Fruit fly (Drosophila melanogaster): ENCODE results near the gene Oseg5.

Oseg5 gene

DNA sequence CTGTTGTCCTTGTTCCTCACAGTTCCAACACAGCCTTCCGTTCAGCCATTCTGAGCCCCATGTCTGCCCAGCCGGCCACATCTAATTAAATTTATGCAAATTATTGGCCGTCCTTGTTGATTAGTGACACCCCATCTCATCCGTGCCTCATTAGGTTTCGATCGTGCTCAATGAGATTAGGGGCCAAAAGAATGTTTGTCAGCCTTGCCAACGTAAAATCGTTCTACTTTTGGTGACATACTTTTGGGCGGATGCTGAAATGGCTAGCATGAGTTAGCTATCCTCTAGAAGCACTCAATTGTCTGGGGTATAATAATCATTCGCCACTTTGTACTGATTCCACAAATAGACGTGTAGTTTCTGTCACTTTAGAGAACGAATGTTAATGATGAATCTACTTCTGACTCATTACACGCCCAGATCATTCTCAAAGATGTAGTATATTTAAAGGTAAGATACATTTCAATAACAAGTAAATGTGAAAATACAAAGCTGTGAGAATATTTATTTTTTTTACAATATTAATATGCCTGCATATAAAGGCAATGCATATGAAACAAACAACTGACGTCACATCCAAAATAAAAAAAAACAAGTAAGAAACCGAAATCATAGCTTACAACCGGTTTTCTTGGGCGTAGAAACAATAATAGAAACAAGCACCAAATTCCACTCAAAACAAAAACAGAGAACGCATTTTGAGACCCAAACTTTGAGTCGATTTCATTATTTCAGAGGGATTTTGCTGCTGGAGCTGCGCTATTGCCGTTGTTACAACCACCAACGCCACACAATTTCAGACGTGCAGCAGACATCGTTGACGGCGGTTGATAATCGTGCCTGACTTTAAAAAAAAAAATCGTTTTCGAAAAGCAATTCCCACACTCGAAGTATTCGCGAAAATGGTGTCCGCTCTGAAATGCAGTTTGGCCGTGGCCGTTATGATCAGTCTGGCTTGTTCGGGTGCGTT, 23.0 kb upstream of the Oseg5 start, which contains the start of gene bero (continued):
- TF ChIP-seq sd (tag; optimal IDR thresholded peaks at IDR 0.05), result peak; percentile 72
- peak; percentile 58; the same call in 1 of the 2 replicates for TF ChIP-seq rib (GFP tag; IDR thresholded peaks at IDR 0.05)
- TF ChIP-seq CG7963 (GFP tag; IDR thresholded peaks at IDR 0.05; ENCODE audit: partially characterized antibody), result 0 out of 3 replicates have a peak, but pooled peaks have one; percentile 46
- TF ChIP-seq CG34376 (GFP tag; optimal IDR thresholded peaks at IDR 0.05), result peak; percentile 21
- TF ChIP-seq stc (GFP tag; IDR thresholded peaks at IDR 0.05), result peak; percentile 34; the same call in 1 of the 2 replicates
- peak in 1 of 3 experiments; percentile 20 for TF ChIP-seq Stat92E (GFP tag; optimal IDR thresholded peaks at IDR 0.05)
- peak; percentile 19 for TF ChIP-seq D19A (tag; optimal IDR thresholded peaks at IDR 0.05)
- peak; percentile 61 for TF ChIP-seq Med (GFP tag)
- peak; percentile 17; the same call in 1 of the 2 replicates for TF ChIP-seq sob (GFP tag; IDR thresholded peaks at IDR 0.05)
- TF ChIP-seq stwl (tag; optimal IDR thresholded peaks at IDR 0.05), result peak; percentile 19
- peak; percentile 49 for TF ChIP-seq kni (GFP tag; optimal IDR thresholded peaks at IDR 0.05)
- TF ChIP-seq CG2199 (GFP tag; IDR thresholded peaks at IDR 0.05), result peak; percentile 65; the same call in 2 of the 3 replicates
- TF ChIP-seq CG8290 (GFP tag; optimal IDR thresholded peaks at IDR 0.05), result no peak
- TF ChIP-seq CG8290 (tag; optimal IDR thresholded peaks at IDR 0.05), result peak in 1 of 2 experiments; percentile 63
- TF ChIP-seq CG15269 (tag; optimal IDR thresholded peaks at IDR 0.05), result peak; percentile 3
- TF ChIP-seq jing (GFP tag; optimal IDR thresholded peaks at IDR 0.05), result no peak
- peak; percentile 76; the same call in 2 of the 4 replicates for TF ChIP-seq chinmo (GFP tag; IDR thresholded peaks at IDR 0.05; ENCODE audit: partially characterized antibody)
- peak; percentile 3 for TF ChIP-seq gem (tag; optimal IDR thresholded peaks at IDR 0.05)
- TF ChIP-seq vvl (GFP tag; IDR thresholded peaks at IDR 0.05), result peak; percentile 58; the same call in 1 of the 2 replicates
- TF ChIP-seq CG15601 (tag; optimal IDR thresholded peaks at IDR 0.05), result peak; percentile 16
- TF ChIP-seq sens (GFP tag), result peak; percentile 84
- peak; percentile 41; the same call in 1 of the 2 replicates for TF ChIP-seq amos (GFP tag; IDR thresholded peaks at IDR 0.05; ENCODE audit: partially characterized antibody)
- peak; percentile 29 for TF ChIP-seq CG2712 (tag; optimal IDR thresholded peaks at IDR 0.05)
- TF ChIP-seq Ada2b (GFP tag; IDR thresholded peaks at IDR 0.05), result no peak
- TF ChIP-seq Bgb (GFP tag; IDR thresholded peaks at IDR 0.05; ENCODE audit: partially characterized antibody), result peak; percentile 30; the same call in 1 of the 2 replicates
- TF ChIP-seq CG6175 (GFP tag; IDR thresholded peaks at IDR 0.05), result peak; percentile 64; the same call in 2 of the 3 replicates
- no peak for TF ChIP-seq Dek (tag; optimal IDR thresholded peaks at IDR 0.05)
- peak; percentile 38; the same call in 1 of the 3 replicates for TF ChIP-seq sr (GFP tag; IDR thresholded peaks at IDR 0.05)
- TF ChIP-seq kay (GFP tag; optimal IDR thresholded peaks at IDR 0.05), result peak; percentile 12
- TF ChIP-seq slbo (GFP tag; IDR thresholded peaks at IDR 0.05), result peak; percentile 36; the same call in 1 of the 2 replicates
- no peak for TF ChIP-seq bab2 (GFP tag; optimal IDR thresholded peaks at IDR 0.05)
- TF ChIP-seq otp (GFP tag; IDR thresholded peaks at IDR 0.05), result peak; percentile 24; the same call in 1 of the 3 replicates
- no peak for TF ChIP-seq CG30403 (GFP tag; optimal IDR thresholded peaks at IDR 0.05)
- no peak for TF ChIP-seq odd (GFP tag; optimal IDR thresholded peaks at IDR 0.05)
- TF ChIP-seq Elba2 (GFP tag; optimal IDR thresholded peaks at IDR 0.05), result peak; percentile 72
- no peak for TF ChIP-seq ap (GFP tag; IDR thresholded peaks at IDR 0.05)
- TF ChIP-seq bigmax (GFP tag; optimal IDR thresholded peaks at IDR 0.05), result no peak
- peak; percentile 33 for TF ChIP-seq CG13894 (tag; optimal IDR thresholded peaks at IDR 0.05)
- TF ChIP-seq CG12769 (tag; optimal IDR thresholded peaks at IDR 0.05), result peak; percentile 52
- no peak for TF ChIP-seq pan (optimal IDR thresholded peaks at IDR 0.05)
- peak in 1 of 2 experiments; percentile 19 for TF ChIP-seq pan (GFP tag; optimal IDR thresholded peaks at IDR 0.05 in 1 of 2, IDR thresholded peaks at IDR 0.05 in 1 of 2)
- TF ChIP-seq CG9215 (GFP tag; IDR thresholded peaks at IDR 0.05), result peak; percentile 79

Measured in whole organism, embryonic.